Fruit fly (Drosophila melanogaster): Measurements from ENCODE around the gene mtm.

Gene mtm

DNA sequence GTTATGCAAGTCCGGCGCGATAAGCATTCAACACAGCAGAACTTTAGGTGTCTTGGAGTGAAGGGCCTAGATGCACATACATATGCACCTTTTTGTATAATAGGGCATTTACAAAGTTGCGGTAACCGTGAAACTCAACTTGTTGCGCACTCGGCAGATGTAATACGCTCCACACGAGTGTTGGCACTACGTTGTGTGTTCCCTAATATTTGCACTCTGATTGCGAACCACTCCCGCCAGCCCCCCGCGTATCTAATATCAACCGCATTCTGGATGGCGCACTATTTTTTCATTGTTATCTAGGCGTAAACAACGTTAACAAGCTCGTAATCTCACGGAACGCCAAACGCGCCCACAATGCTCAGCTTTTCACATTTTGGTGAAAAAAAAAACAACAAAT is 43.5 kb upstream of the mtm start:
- TF ChIP-seq fd96Ca (GFP tag; IDR thresholded peaks at IDR 0.05) = 0 out of 3 replicates have a peak, but pooled peaks have one; percentile 23
- TF ChIP-seq gl (tag; optimal IDR thresholded peaks at IDR 0.05) = no peak
- no peak for TF ChIP-seq rn (GFP tag; IDR thresholded peaks at IDR 0.05)
- 0 out of 3 replicates have a peak, but pooled peaks have one; percentile 38 for TF ChIP-seq CG4496 (GFP tag; IDR thresholded peaks at IDR 0.05)
- no peak for TF ChIP-seq Pif1A (GFP tag; optimal IDR thresholded peaks at IDR 0.05)
- no peak for TF ChIP-seq EcR (GFP tag; optimal IDR thresholded peaks at IDR 0.05)
- TF ChIP-seq CG12605 (GFP tag; IDR thresholded peaks at IDR 0.05) = no peak
- no peak for TF ChIP-seq CG8159 (tag; optimal IDR thresholded peaks at IDR 0.05)
- TF ChIP-seq Ets98B (GFP tag; IDR thresholded peaks at IDR 0.05) = no peak
- TF ChIP-seq Pif1B (GFP tag; optimal IDR thresholded peaks at IDR 0.05) = no peak

DNA sequence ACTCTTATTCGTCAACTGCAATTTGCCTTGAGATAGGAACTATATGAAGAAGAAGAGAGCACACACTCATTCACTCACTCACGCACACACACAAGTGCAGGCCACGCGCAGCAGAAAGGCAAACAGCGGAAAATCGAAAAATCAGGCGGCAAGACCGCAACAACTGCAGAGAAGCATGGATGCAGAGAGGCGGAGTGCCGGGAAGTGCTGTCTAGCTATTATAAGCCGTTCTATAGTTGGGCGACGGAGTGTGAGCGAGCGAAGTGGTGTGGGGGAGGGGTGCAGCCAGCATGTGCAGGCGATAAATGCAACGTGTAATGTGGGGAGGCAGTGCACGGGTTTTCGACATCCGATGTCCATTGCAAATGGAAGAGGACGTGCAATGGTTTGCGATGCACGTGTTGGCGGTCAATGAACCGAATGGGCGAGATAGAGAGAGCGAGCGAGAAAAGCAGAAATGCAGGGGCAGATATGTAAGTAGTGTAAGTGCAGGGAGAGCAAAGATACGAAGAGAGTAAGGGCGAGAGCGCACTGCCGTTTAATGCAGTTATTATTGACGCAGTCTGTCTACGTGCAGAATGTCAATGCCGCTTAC is 42.0 kb upstream of the mtm start:
- TF ChIP-seq CG14655 (GFP tag; optimal IDR thresholded peaks at IDR 0.05) = no peak
- TF ChIP-seq CG8301 (tag; optimal IDR thresholded peaks at IDR 0.05) = peak; percentile 5
- no peak for TF ChIP-seq Pif1B (GFP tag; optimal IDR thresholded peaks at IDR 0.05)
- no peak for TF ChIP-seq Pif1A (GFP tag; optimal IDR thresholded peaks at IDR 0.05)
- peak; percentile 72 for TF ChIP-seq CG13204 (GFP tag; optimal IDR thresholded peaks at IDR 0.05)
- TF ChIP-seq CG32121 (GFP tag; IDR thresholded peaks at IDR 0.05) = peak; percentile 75
- TF ChIP-seq rn (GFP tag; IDR thresholded peaks at IDR 0.05) = no peak
- peak; percentile 57 for TF ChIP-seq CG4496 (GFP tag; IDR thresholded peaks at IDR 0.05)
- TF ChIP-seq D1 (tag; optimal IDR thresholded peaks at IDR 0.05) = no peak
- no peak for TF ChIP-seq CG34367 (tag; optimal IDR thresholded peaks at IDR 0.05)
- TF ChIP-seq CG12605 (GFP tag; IDR thresholded peaks at IDR 0.05) = no peak
- TF ChIP-seq Snoo (tag; optimal IDR thresholded peaks at IDR 0.05) = peak; percentile 56
- TF ChIP-seq CG9948 (tag; optimal IDR thresholded peaks at IDR 0.05) = no peak
- peak; percentile 29; the same call in 1 of the 3 replicates for TF ChIP-seq fd96Ca (GFP tag; IDR thresholded peaks at IDR 0.05)
- no peak for TF ChIP-seq CG15710 (tag; optimal IDR thresholded peaks at IDR 0.05)
- no peak for TF ChIP-seq CG17806 (tag; optimal IDR thresholded peaks at IDR 0.05)
- TF ChIP-seq Ets98B (GFP tag; IDR thresholded peaks at IDR 0.05) = peak; percentile 47; the same call in 1 of the 2 replicates
- TF ChIP-seq EcR (GFP tag; optimal IDR thresholded peaks at IDR 0.05) = peak; percentile 100
- TF ChIP-seq CG8159 (tag; optimal IDR thresholded peaks at IDR 0.05) = no peak
- peak; percentile 1 for TF ChIP-seq gl (tag; optimal IDR thresholded peaks at IDR 0.05)

DNA sequence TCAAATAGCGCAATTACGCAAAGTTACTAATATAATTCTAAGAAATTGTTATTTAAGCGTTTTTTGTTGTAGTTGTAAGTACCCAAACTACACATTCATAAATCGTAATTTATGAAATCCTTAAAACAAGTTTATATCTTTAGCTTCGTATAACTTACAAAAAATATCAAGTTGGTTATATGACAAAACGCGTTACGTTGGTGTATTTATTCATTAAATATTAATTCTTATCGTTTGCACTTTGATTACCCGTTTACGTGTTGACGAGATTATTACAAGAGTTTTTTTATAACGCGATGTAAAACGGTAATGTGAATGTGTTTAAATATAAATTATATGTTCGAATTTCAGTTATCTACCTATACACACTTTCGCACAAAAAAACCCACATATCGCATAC is 40.8 kb upstream of the mtm start:
- no peak for TF ChIP-seq CG4496 (GFP tag; IDR thresholded peaks at IDR 0.05)
- TF ChIP-seq EcR (GFP tag; optimal IDR thresholded peaks at IDR 0.05) = no peak

DNA sequence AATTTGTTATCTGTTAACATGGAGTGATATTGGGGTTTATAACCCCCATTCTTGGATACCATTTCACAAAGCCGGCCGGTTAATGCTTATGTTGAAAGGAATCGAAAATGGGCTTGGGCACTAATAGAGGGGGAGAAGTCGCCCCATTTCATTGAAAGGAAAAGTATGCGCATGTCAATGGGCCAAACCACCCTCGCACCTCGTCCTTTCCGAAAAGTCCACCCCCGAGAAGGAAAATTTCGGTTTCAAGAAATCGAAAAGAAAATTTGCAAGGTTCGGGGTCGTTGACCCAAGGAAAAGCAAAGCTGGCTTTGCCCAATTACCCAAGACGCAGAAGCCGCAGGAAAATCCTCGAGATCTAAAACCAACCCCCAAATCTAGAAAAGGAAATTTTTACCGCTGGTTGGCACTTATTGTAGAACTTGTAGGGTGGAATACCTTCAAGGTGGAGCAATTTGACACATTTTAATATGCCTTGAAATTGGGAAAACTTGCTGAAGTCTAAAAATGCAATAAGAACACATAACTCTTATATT is 40.1 kb upstream of the mtm start:
- TF ChIP-seq Ets98B (GFP tag; IDR thresholded peaks at IDR 0.05) (no peak), Pif1B (GFP tag; optimal IDR thresholded peaks at IDR 0.05) (no peak), gl (tag; optimal IDR thresholded peaks at IDR 0.05) (no peak), EcR (GFP tag; optimal IDR thresholded peaks at IDR 0.05) (no peak), CG34367 (tag; optimal IDR thresholded peaks at IDR 0.05) (no peak), CG8159 (tag; optimal IDR thresholded peaks at IDR 0.05) (no peak), CG14655 (GFP tag; optimal IDR thresholded peaks at IDR 0.05) (no peak), CG8301 (tag; optimal IDR thresholded peaks at IDR 0.05) (no peak), CG9948 (tag; optimal IDR thresholded peaks at IDR 0.05) (no peak), Pif1A (GFP tag; optimal IDR thresholded peaks at IDR 0.05) (no peak), fd96Ca (GFP tag; IDR thresholded peaks at IDR 0.05) (no peak), CG4496 (GFP tag; IDR thresholded peaks at IDR 0.05) (no peak), CG15710 (tag; optimal IDR thresholded peaks at IDR 0.05) (no peak), Snoo (tag; optimal IDR thresholded peaks at IDR 0.05) (no peak), CG12605 (GFP tag; IDR thresholded peaks at IDR 0.05) (no peak)

DNA sequence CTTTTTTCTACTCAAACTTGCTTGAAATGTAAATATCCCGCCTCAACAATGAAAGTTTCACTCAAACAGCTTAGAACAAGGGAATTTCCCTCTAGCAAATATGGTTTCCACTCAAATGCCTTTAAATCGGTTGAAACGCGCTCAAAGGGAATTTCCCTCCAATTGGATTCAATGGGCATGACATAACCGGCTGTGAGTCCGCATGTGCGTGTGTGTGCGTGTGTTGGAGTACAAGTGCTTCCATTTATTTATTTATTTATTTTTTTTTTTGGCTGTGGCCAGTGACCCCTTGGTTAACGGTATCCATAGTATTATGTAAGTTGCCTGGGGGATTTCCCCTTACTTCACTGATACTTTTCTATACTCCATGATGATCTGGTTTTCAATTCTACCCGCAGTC is 39.3 kb upstream of the mtm start:
- TF ChIP-seq CG8159 (tag; optimal IDR thresholded peaks at IDR 0.05) = no peak
- no peak for TF ChIP-seq CG9948 (tag; optimal IDR thresholded peaks at IDR 0.05)
- TF ChIP-seq Pif1A (GFP tag; optimal IDR thresholded peaks at IDR 0.05) = no peak

DNA sequence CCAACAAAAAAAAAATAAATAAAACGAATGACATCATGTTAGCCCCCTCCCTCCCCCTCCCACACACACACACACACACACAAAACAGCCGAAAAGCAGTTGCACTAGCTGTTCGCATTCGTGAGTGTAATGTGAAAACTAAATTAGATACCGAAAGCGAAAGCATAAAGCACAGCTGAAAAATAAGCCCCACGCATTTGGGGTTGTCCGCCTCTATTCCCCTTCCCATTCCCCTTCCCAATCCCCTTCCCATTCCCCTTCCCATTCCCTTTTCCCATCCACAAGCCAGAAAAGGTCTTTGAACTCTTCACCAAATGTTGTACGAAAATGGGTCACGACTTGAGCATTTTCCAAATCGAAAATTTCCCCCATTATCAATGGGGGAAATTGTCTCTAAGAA is 38.5 kb upstream of the mtm start:
- TF ChIP-seq Pif1A (GFP tag; optimal IDR thresholded peaks at IDR 0.05) (no peak), CG4496 (GFP tag; IDR thresholded peaks at IDR 0.05) (no peak), CG12605 (GFP tag; IDR thresholded peaks at IDR 0.05) (no peak), Pif1B (GFP tag; optimal IDR thresholded peaks at IDR 0.05) (no peak), CG32121 (GFP tag; IDR thresholded peaks at IDR 0.05) (no peak), CG8301 (tag; optimal IDR thresholded peaks at IDR 0.05) (no peak), CG9948 (tag; optimal IDR thresholded peaks at IDR 0.05) (no peak), CG34367 (tag; optimal IDR thresholded peaks at IDR 0.05) (no peak), Snoo (tag; optimal IDR thresholded peaks at IDR 0.05) (no peak), fd96Ca (GFP tag; IDR thresholded peaks at IDR 0.05) (no peak), EcR (GFP tag; optimal IDR thresholded peaks at IDR 0.05) (no peak)

DNA sequence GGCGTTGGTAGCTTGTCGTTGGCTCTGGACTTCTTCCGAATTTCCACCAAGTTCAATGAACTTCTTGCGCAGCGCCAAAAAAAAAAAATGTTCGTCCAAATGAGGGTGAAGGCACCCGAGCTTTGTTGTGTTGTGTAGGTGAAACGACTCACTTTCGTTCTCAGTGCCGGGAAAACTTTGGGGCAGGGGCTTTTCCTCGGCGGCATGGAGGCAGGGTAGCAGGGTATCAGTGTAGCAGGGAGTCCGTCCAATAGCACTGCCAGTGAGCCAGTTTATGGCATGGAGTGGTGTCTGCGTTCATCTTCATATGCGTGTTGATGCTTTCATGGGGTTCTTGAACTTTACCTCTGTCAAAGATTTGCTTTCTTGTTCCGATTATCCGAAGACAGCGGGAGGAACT is 37.5 kb upstream of the mtm start:
- TF ChIP-seq CG32121 (GFP tag; IDR thresholded peaks at IDR 0.05) (no peak), D1 (tag; optimal IDR thresholded peaks at IDR 0.05) (no peak), EcR (GFP tag; optimal IDR thresholded peaks at IDR 0.05) (peak; percentile 4), gl (tag; optimal IDR thresholded peaks at IDR 0.05) (no peak)
